Fruit fly (Drosophila melanogaster) whole organism, embryonic: Measurements from ENCODE around the gene CG32719.
A peak's percentile ranks its signal among the peaks of the same experiment; 100 is the strongest.

Source experiments
- ATbp ChIP-seq: fragments of 200-800 bp; sonication (Bioruptor generic); optimal IDR thresholded peaks from 2 replicates; lab custom pipeline; 2017; ENCODE audit warnings: missing biosample characterization, mild to moderate bottlenecking, missing genetic modification characterization, missing genetic modification reagents
- B-H2 ChIP-seq: fragments of 200-800 bp; sonication (Bioruptor generic); optimal IDR thresholded peaks from 2 replicates; lab custom pipeline; 2018; ENCODE audit warnings: missing biosample characterization, mild to moderate bottlenecking, missing genetic modification characterization
- Blimp-1 ChIP-seq: fragments of 200-800 bp; sonication (Bioruptor generic); optimal IDR thresholded peaks from 3 replicates; lab custom pipeline; 2018; ENCODE audit warnings: missing biosample characterization, missing genetic modification characterization, mild to moderate bottlenecking, moderate library complexity, missing genetic modification reagents
- CG10147 ChIP-seq: fragments of 200-800 bp; sonication (Bioruptor generic); optimal IDR thresholded peaks from 2 replicates; lab custom pipeline; 2019; ENCODE audit warnings: missing biosample characterization, mild to moderate bottlenecking, missing genetic modification characterization, moderate library complexity
- CG11696 ChIP-seq: fragments of 200-800 bp; sonication (Bioruptor generic); IDR thresholded peaks from 2 replicates; pipeline ENCODE4 v1.3.6; 2022; ENCODE audit warnings: missing biosample characterization, missing genetic modification characterization
- CG11723 ChIP-seq: fragments of 200-800 bp; sonication (Bioruptor generic); optimal IDR thresholded peaks from 2 replicates; lab custom pipeline; 2017; ENCODE audit warnings: missing biosample characterization, mild to moderate bottlenecking, missing genetic modification characterization
- CG15011 ChIP-seq: fragments of 200-800 bp; sonication (Bioruptor generic); optimal IDR thresholded peaks from 3 replicates; lab custom pipeline; 2018; ENCODE audit warnings: missing biosample characterization, mild to moderate bottlenecking, missing genetic modification characterization
- CG15601 ChIP-seq: fragments of 200-800 bp; sonication (Bioruptor generic); optimal IDR thresholded peaks from 3 replicates; lab custom pipeline; 2019; ENCODE audit warnings: missing biosample characterization, mild to moderate bottlenecking, missing genetic modification characterization, moderate library complexity
- CG15696 ChIP-seq: fragments of 200-800 bp; sonication (Bioruptor generic); optimal IDR thresholded peaks from 2 replicates; lab custom pipeline; 2019; ENCODE audit warnings: missing biosample characterization, mild to moderate bottlenecking, missing genetic modification characterization, moderate library complexity
- CG1602 ChIP-seq: fragments of 200-800 bp; sonication (Bioruptor generic); optimal IDR thresholded peaks from 3 replicates; lab custom pipeline; 2016; ENCODE audit warnings: missing biosample characterization, missing genetic modification characterization
- CG17328 ChIP-seq: fragments of 200-800 bp; sonication (Bioruptor generic); IDR thresholded peaks from 2 replicates; pipeline ENCODE4 v1.3.6; 2022; ENCODE audit warnings: missing biosample characterization, missing genetic modification characterization
- CG17802 ChIP-seq: fragments of 200-800 bp; sonication (Bioruptor generic); optimal IDR thresholded peaks from 2 replicates; lab custom pipeline; 2018; ENCODE audit warnings: missing biosample characterization, mild to moderate bottlenecking, missing genetic modification characterization, moderate library complexity
- CG31365 ChIP-seq: fragments of 200-800 bp; sonication (Bioruptor generic); optimal IDR thresholded peaks from 2 replicates; lab custom pipeline; 2018; ENCODE audit warnings: missing biosample characterization, mild to moderate bottlenecking, missing genetic modification characterization
- CG33213 ChIP-seq: fragments of 200-800 bp; sonication (Bioruptor generic); optimal IDR thresholded peaks from 3 replicates; lab custom pipeline; 2016; ENCODE audit warnings: missing biosample characterization, missing genetic modification characterization
- CG3407 ChIP-seq: fragments of 200-800 bp; sonication (Bioruptor generic); optimal IDR thresholded peaks from 2 replicates; lab custom pipeline; 2018; ENCODE audit warnings: missing biosample characterization, mild to moderate bottlenecking, missing genetic modification characterization
- CG6813 ChIP-seq: fragments of 200-800 bp; sonication (Bioruptor generic); optimal IDR thresholded peaks from 2 replicates; lab custom pipeline; 2017; ENCODE audit warnings: missing biosample characterization, missing genetic modification characterization, mild to moderate bottlenecking, moderate library complexity, missing genetic modification reagents
- CG8290 ChIP-seq, 3 experiments: fragments of 200-800 bp; sonication (Bioruptor generic); optimal IDR thresholded peaks; 2 replicates each; lab custom pipeline; 2016 to 2019; ENCODE audit warnings: missing biosample characterization in 3 of 3, missing genetic modification characterization in 3 of 3, mild to moderate bottlenecking in 2 of 3, moderate library complexity in 1 of 3
- CG8924 ChIP-seq: fragments of 200-800 bp; optimal IDR thresholded peaks from 3 replicates; lab custom pipeline; 2019; ENCODE audit warnings: missing biosample characterization, mild to moderate bottlenecking, missing genetic modification characterization, moderate library complexity
- Camta ChIP-seq: fragments of 200-800 bp; sonication (Bioruptor generic); optimal IDR thresholded peaks from 2 replicates; lab custom pipeline; 2016; ENCODE audit warnings: missing biosample characterization, missing genetic modification characterization
- D19B ChIP-seq: fragments of 200-800 bp; sonication (Bioruptor generic); optimal IDR thresholded peaks from 2 replicates; lab custom pipeline; 2017; ENCODE audit warnings: missing biosample characterization, mild to moderate bottlenecking, missing genetic modification characterization
- Dad ChIP-seq: fragments of 200-800 bp; sonication (Bioruptor generic); optimal IDR thresholded peaks from 3 replicates; lab custom pipeline; 2016; ENCODE audit warnings: missing biosample characterization, missing genetic modification characterization
- Dip3 ChIP-seq: fragments of 200-800 bp; sonication (Bioruptor generic); optimal IDR thresholded peaks from 3 replicates; lab custom pipeline; 2016; ENCODE audit warnings: missing biosample characterization, missing genetic modification characterization
- Dll ChIP-seq: fragments of 200-800 bp; sonication (Bioruptor generic); IDR thresholded peaks from 4 replicates; pipeline ENCODE4 v1.3.6; 2022; ENCODE audit warnings: missing biosample characterization, missing genetic modification characterization; ENCODE audit not compliant: partially characterized antibody
- Drgx ChIP-seq: fragments of 200-800 bp; sonication (Bioruptor generic); IDR thresholded peaks from 2 replicates; pipeline ENCODE4 v1.3.6; 2022; ENCODE audit warnings: missing biosample characterization, missing genetic modification characterization
- Fer1 ChIP-seq: fragments of 200-800 bp; sonication (Bioruptor generic); optimal IDR thresholded peaks from 2 replicates; lab custom pipeline; 2017; ENCODE audit warnings: missing biosample characterization, mild to moderate bottlenecking, missing genetic modification characterization
- HHEX ChIP-seq: fragments of 200-800 bp; sonication (Bioruptor generic); optimal IDR thresholded peaks from 3 replicates; lab custom pipeline; 2017; ENCODE audit warnings: missing biosample characterization, mild to moderate bottlenecking, missing genetic modification characterization, missing genetic modification reagents
- Hand ChIP-seq: fragments of 200-800 bp; sonication (Bioruptor generic); optimal IDR thresholded peaks from 2 replicates; lab custom pipeline; 2017; ENCODE audit warnings: mild to moderate bottlenecking, missing biosample characterization, missing genetic modification reagents, missing genetic modification characterization
- Hr51 ChIP-seq, 2 experiments: fragments of 200-800 bp; sonication (Bioruptor generic); optimal IDR thresholded peaks; 2 replicates in 1 of 2; 3 replicates in 1 of 2; lab custom pipeline; 2016 to 2018; ENCODE audit warnings: missing biosample characterization in 2 of 2, missing genetic modification characterization in 2 of 2, mild to moderate bottlenecking in 1 of 2, moderate library complexity in 1 of 2
- NK7.1 ChIP-seq: fragments of 200-800 bp; sonication (Bioruptor generic); optimal IDR thresholded peaks from 3 replicates; lab custom pipeline; 2016; ENCODE audit warnings: missing biosample characterization, missing genetic modification characterization
- Oli ChIP-seq: fragments of 200-800 bp; sonication (Bioruptor generic); optimal IDR thresholded peaks from 2 replicates; lab custom pipeline; 2018; ENCODE audit warnings: missing biosample characterization, mild to moderate bottlenecking, missing genetic modification characterization, moderate library complexity
- Opbp ChIP-seq: fragments of 200-800 bp; sonication (Bioruptor generic); IDR thresholded peaks from 3 replicates; pipeline ENCODE4 v1.3.6; 2022; ENCODE audit warnings: missing biosample characterization, missing genetic modification characterization; ENCODE audit not compliant: partially characterized antibody
- Usf ChIP-seq: fragments of 200-800 bp; sonication (Bioruptor generic); optimal IDR thresholded peaks from 2 replicates; lab custom pipeline; 2017; ENCODE audit warnings: missing genotype, missing biosample characterization, missing genetic modification characterization
- ap ChIP-seq: fragments of 200-800 bp; sonication (Bioruptor generic); IDR thresholded peaks from 2 replicates; pipeline ENCODE4 v1.3.6; 2022; ENCODE audit warnings: missing biosample characterization, missing genetic modification characterization
- bowl ChIP-seq: fragments of 200-800 bp; sonication (Bioruptor generic); IDR thresholded peaks from 2 replicates; pipeline ENCODE4 v1.3.6; 2022; ENCODE audit warnings: missing biosample characterization, missing genetic modification characterization
- dysf ChIP-seq: fragments of 200-800 bp; sonication (Bioruptor generic); IDR thresholded peaks from 3 replicates; pipeline ENCODE4 v1.3.6; 2022; ENCODE audit warnings: missing biosample characterization, missing genetic modification characterization
- fd3F ChIP-seq: fragments of 200-800 bp; sonication (Bioruptor generic); optimal IDR thresholded peaks from 2 replicates; lab custom pipeline; 2018; ENCODE audit warnings: missing biosample characterization, mild to moderate bottlenecking, missing genetic modification characterization, moderate library complexity
- gcm ChIP-seq: fragments of 200-800 bp; sonication (Bioruptor generic); optimal IDR thresholded peaks from 2 replicates; lab custom pipeline; 2019; ENCODE audit warnings: missing biosample characterization, mild to moderate bottlenecking, missing genetic modification characterization, moderate library complexity
- ham ChIP-seq: fragments of 200-800 bp; sonication (Bioruptor generic); IDR thresholded peaks from 2 replicates; pipeline ENCODE4 v1.3.6; 2022; ENCODE audit warnings: missing biosample characterization, missing genetic modification characterization
- lov ChIP-seq, 2 experiments: fragments of 200-800 bp in 1 of 2; fragments of >200 bp in 1 of 2; sonication (Bioruptor generic) in 1 of 2; IDR thresholded peaks in 1 of 2; optimal IDR thresholded peaks in 1 of 2; 2 replicates in 1 of 2; 3 replicates in 1 of 2; pipeline versions ENCODE4 v1.3.6 to Lab custom; 2017 to 2022; ENCODE audit warnings: missing biosample characterization in 1 of 2, missing genetic modification characterization in 1 of 2
- nmo ChIP-seq: fragments of 200-800 bp; sonication (Bioruptor generic); optimal IDR thresholded peaks from 2 replicates; lab custom pipeline; 2018; ENCODE audit warnings: missing biosample characterization, mild to moderate bottlenecking, missing genetic modification characterization, moderate library complexity
- oc ChIP-seq: fragments of 200-800 bp; sonication (Bioruptor generic); optimal IDR thresholded peaks from 2 replicates; lab custom pipeline; 2018; ENCODE audit warnings: missing biosample characterization, mild to moderate bottlenecking, missing genetic modification characterization, moderate library complexity
- prd ChIP-seq, 3 experiments: fragments of >200 bp in 2 of 3; fragments of 200-800 bp in 1 of 3; sonication (Bioruptor generic) in 1 of 3; optimal IDR thresholded peaks in 2 of 3; IDR thresholded peaks in 1 of 3; 2 replicates in 2 of 3; 3 replicates in 1 of 3; pipeline versions ENCODE4 v1.3.6 to Lab custom; 2017 to 2022; ENCODE audit warnings: missing biosample characterization in 1 of 3, missing genetic modification characterization in 1 of 3
- ranshi ChIP-seq: fragments of 200-800 bp; sonication (Bioruptor generic); IDR thresholded peaks from 2 replicates; pipeline ENCODE4 v1.3.6; 2022; ENCODE audit warnings: missing biosample characterization, missing genetic modification characterization
- run ChIP-seq: fragments of 200-800 bp; sonication (Bioruptor generic); optimal IDR thresholded peaks from 3 replicates; lab custom pipeline; 2018; ENCODE audit warnings: missing biosample characterization, mild to moderate bottlenecking, missing genetic modification characterization
- sqz ChIP-seq: fragments of 200-800 bp; sonication (Bioruptor generic); optimal IDR thresholded peaks from 3 replicates; lab custom pipeline; 2018; ENCODE audit warnings: missing biosample characterization, mild to moderate bottlenecking, missing genetic modification characterization
- trem ChIP-seq: fragments of 200-800 bp; optimal IDR thresholded peaks from 3 replicates; lab custom pipeline; 2019; ENCODE audit warnings: missing biosample characterization, mild to moderate bottlenecking, missing genetic modification characterization, moderate library complexity
- ttk ChIP-seq: fragments of 200-800 bp; sonication (Bioruptor generic); IDR thresholded peaks from 2 replicates; pipeline ENCODE4 v2.1.2; 2022; ENCODE audit warnings: missing biosample characterization, missing genetic modification characterization
- zfh1 ChIP-seq: fragments of 200-800 bp; sonication (Bioruptor generic); IDR thresholded peaks from 3 replicates; pipeline ENCODE4 v1.3.6; 2022; ENCODE audit warnings: missing biosample characterization, missing genetic modification characterization

Gene CG32719

DNA sequence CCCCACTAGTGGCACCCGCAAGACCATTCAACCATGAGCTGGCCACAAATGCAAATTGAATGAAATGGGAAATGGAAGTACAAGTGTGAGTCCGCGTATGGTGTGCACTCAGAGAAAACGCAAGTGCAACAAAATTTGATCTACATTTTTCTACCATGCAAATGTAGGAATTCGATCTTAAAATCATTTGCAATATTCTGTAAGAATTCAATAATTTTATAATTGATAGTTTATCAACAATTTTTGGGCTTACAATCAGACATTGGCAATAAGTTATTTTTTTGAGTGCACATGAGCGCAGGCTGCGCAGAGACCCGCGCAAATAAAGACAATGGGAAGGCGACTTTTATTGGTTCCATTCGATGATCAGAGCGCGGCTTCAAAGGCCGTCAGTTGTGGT lies 23.4 kb upstream of the CG32719 start (continued):
- TF ChIP-seq Dip3 (GFP tag; lab: Kevin White, UChicago) (no peak), CG17328 (GFP tag; lab: Robert Waterston, UW) (peak; percentile 47; the same call in 1 of the 2 replicates), CG8290 (GFP tag; optimal IDR thresholded peaks at IDR 0.05; lab: Kevin White, UChicago) (no peak), CG8290 (tag; optimal IDR thresholded peaks at IDR 0.05; lab: Kevin White, UChicago) (no peak), CG11696 (GFP tag; lab: Robert Waterston, UW) (no peak), CG8924 (tag; lab: Kevin White, UChicago) (peak; percentile 33), nmo (peak; percentile 60), ham (no peak), lov (optimal IDR thresholded peaks at IDR 0.05; lab: Kevin White, UChicago) (no peak), lov (GFP tag; IDR thresholded peaks at IDR 0.05; lab: Robert Waterston, UW) (no peak), NK7.1 (GFP tag; lab: Kevin White, UChicago) (no peak), ap (GFP tag; lab: Robert Waterston, UW) (0 out of 2 replicates have a peak, but pooled peaks have one; percentile 22), D19B (no peak), CG6813 (GFP tag; lab: Kevin White, UChicago) (no peak), sqz (GFP tag; lab: Kevin White, UChicago) (no peak), Hand (no peak), oc (tag; lab: Kevin White, UChicago) (no peak), CG10147 (no peak), Fer1 (GFP tag; lab: Kevin White, UChicago) (no peak), prd (optimal IDR thresholded peaks at IDR 0.05; lab: Kevin White, UChicago) (no peak), prd (GFP tag; IDR thresholded peaks at IDR 0.05; lab: Robert Waterston, UW) (peak; percentile 70; the same call in 2 of the 3 replicates), CG15601 (tag; lab: Kevin White, UChicago) (peak; percentile 46), Opbp (no peak), B-H2 (GFP tag; lab: Kevin White, UChicago) (no peak), Blimp-1 (GFP tag; lab: Kevin White, UChicago) (peak; percentile 53), ATbp (GFP tag; lab: Kevin White, UChicago) (peak; percentile 43), Oli (tag; lab: Kevin White, UChicago) (peak; percentile 54), Drgx (GFP tag; lab: Robert Waterston, UW) (peak; percentile 36; the same call in 1 of the 2 replicates), Dad (GFP tag; lab: Kevin White, UChicago) (peak; percentile 11), gcm (peak; percentile 48), Hr51 (GFP tag; optimal IDR thresholded peaks at IDR 0.05; lab: Kevin White, UChicago) (peak in 1 of 2 experiments; percentile 32), CG15011 (GFP tag; lab: Kevin White, UChicago) (no peak), Usf (GFP tag; lab: Kevin White, UChicago) (peak; percentile 1), Camta (peak; percentile 18), Dll (no peak), zfh1 (GFP tag; lab: Robert Waterston, UW) (0 out of 3 replicates have a peak, but pooled peaks have one; percentile 25), trem (tag; lab: Kevin White, UChicago) (peak; percentile 14), CG15696 (tag; lab: Kevin White, UChicago) (peak; percentile 55), CG3407 (GFP tag; lab: Kevin White, UChicago) (peak; percentile 16), dysf (peak; percentile 43; the same call in 1 of the 3 replicates), run (no peak), CG11723 (GFP tag; lab: Kevin White, UChicago) (no peak), CG31365 (no peak), HHEX (GFP tag; lab: Kevin White, UChicago) (no peak), fd3F (GFP tag; lab: Kevin White, UChicago) (no peak), CG1602 (GFP tag; lab: Kevin White, UChicago) (peak; percentile 31), ranshi (GFP tag; lab: Robert Waterston, UW) (peak; percentile 12; the same call in 1 of the 2 replicates), CG33213 (no peak), CG17802 (tag; lab: Kevin White, UChicago) (no peak), bowl (GFP tag; lab: Robert Waterston, UW) (no peak), ttk (GFP tag; lab: Robert Waterston, UW) (0 out of 2 replicates have a peak, but pooled peaks have one; percentile 19)
